Worm (Caenorhabditis elegans): Measurements from ENCODE around the gene C49F8.1.

DNA sequence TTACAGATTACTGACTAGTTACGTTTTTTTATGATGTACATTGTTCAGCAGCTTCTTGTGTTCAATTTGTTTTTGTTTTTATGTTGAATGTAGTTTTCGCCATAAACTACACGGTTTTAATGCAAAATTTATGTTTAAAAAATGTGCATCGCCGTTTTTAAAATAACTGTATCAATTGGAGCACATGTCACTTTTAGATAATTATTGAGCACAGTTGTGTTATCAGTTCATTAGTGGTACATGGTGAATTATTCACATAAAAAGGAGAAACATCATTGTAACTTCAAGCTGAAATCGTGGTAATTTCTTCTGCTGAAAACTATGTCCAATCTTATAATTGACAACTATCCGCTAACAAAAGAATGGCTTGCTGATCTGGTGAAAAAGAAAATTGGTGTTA lies 47.5 kb upstream of the C49F8.1 start:
- TF ChIP-seq pha-4 (GFP tag; IDR thresholded peaks at IDR 0.05) (no peak), pha-4 (tag; optimal IDR thresholded peaks at IDR 0.05) (no peak), fkh-10 (GFP tag; optimal IDR thresholded peaks at IDR 0.05) (no peak), D1046.2 (GFP tag; IDR thresholded peaks at IDR 0.05) (no peak), ceh-44 (GFP tag; IDR thresholded peaks at IDR 0.05) (no peak), lsy-2 (tag; optimal IDR thresholded peaks at IDR 0.05) (no peak)

All from whole organism, L4 larva.